Worm (Caenorhabditis elegans): ENCODE results near the gene W08F4.1.

Gene W08F4.1

DNA sequence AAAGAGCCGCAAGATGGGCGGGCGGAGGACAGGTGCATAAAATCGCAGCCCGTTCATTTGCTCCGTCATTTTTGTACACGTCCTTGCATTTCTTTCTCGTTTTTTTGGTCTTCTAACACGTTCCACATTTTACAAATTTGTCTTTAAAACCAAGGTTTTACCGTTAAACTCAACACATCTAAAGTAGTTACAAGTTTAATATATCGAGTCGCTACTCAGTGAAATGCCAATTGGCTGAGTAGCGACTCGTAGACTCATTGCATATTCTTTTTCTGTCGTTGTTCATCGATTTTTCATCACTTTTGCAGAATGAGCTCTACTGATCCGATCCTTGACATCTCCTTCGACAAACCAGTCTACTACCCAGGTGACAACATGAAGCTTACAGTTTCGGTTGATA, 33.9 kb downstream of the W08F4.1 start, which contains the start of gene arrd-1:
Gene arrd-1 (plus strand): TSS at position 301 of the 400 bp plus-strand sequence.
- TF ChIP-seq zip-8 (tag; optimal IDR thresholded peaks at IDR 0.05) (no peak), lsy-2 (tag; optimal IDR thresholded peaks at IDR 0.05) (no peak), sptf-1 (tag; optimal IDR thresholded peaks at IDR 0.05) (no peak), unc-39 (tag; optimal IDR thresholded peaks at IDR 0.05) (no peak), mls-2 (tag; optimal IDR thresholded peaks at IDR 0.05) (no peak)

- TF ChIP-seq ham-2 (GFP tag; optimal IDR thresholded peaks at IDR 0.05) (no peak), cnd-1 (tag; optimal IDR thresholded peaks at IDR 0.05) (no peak), nhr-76 (tag; optimal IDR thresholded peaks at IDR 0.05) (no peak), hlh-1 (tag; optimal IDR thresholded peaks at IDR 0.05) (no peak), unc-120 (tag; optimal IDR thresholded peaks at IDR 0.05; ENCODE audit: poor library complexity, severe bottlenecking) (no peak), M03D4.4 (tag; optimal IDR thresholded peaks at IDR 0.05) (no peak), nhr-2 (tag; optimal IDR thresholded peaks at IDR 0.05) (no peak), ceh-83 (GFP tag; optimal IDR thresholded peaks at IDR 0.05) (no peak), elt-3 (tag; optimal IDR thresholded peaks at IDR 0.05) (no peak), lin-13 (tag; optimal IDR thresholded peaks at IDR 0.05) (no peak), nhr-237 (tag; optimal IDR thresholded peaks at IDR 0.05) (no peak), mab-5 (tag; optimal IDR thresholded peaks at IDR 0.05) (no peak), tbx-8 (GFP tag; optimal IDR thresholded peaks at IDR 0.05) (no peak), bed-3 (GFP tag; optimal IDR thresholded peaks at IDR 0.05) (no peak), unc-62 (GFP tag; optimal IDR thresholded peaks at IDR 0.05) (no peak), sptf-1 (tag; optimal IDR thresholded peaks at IDR 0.05) (no peak), mls-2 (tag; optimal IDR thresholded peaks at IDR 0.05) (no peak), lin-32 (GFP tag; optimal IDR thresholded peaks at IDR 0.05) (no peak), nhr-12 (tag; optimal IDR thresholded peaks at IDR 0.05) (no peak), mep-1 (tag; optimal IDR thresholded peaks at IDR 0.05) (no peak)
Measured at ce11 chrII:627913-628312, 34.6 kb downstream of the W08F4.1 start.

DNA sequence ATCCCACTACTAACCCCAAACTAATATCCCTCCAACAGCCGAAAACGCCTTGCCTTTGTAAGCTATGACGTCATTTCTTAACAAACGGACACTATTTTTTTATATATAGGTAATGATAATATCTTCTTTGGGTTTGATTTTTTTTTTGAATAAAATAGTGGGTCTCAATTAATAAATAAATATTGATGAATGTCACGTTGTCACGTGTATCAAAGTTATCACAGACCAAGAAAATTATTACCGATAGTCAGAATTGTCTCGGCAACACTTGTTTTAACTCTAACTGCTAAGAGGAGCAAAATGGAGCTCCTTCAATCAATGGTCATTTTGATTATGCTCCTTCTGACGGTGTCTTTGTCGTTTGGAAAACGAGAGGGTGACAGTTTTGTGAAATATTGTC, 40.7 kb downstream of the W08F4.1 start, which contains the start of gene T04B8.1:
Gene T04B8.1 (plus strand): TSS at position 301 of the 400 bp plus-strand sequence.
- TF ChIP-seq lin-13 (tag; optimal IDR thresholded peaks at IDR 0.05), result no peak
- no peak for TF ChIP-seq unc-62 (GFP tag; optimal IDR thresholded peaks at IDR 0.05)
- TF ChIP-seq ceh-39 (tag; optimal IDR thresholded peaks at IDR 0.05), result no peak
- no peak for TF ChIP-seq mep-1 (tag; optimal IDR thresholded peaks at IDR 0.05)
- TF ChIP-seq lin-32 (GFP tag; optimal IDR thresholded peaks at IDR 0.05), result no peak
- TF ChIP-seq elt-3 (tag; optimal IDR thresholded peaks at IDR 0.05), result no peak
- no peak for TF ChIP-seq mls-2 (tag; optimal IDR thresholded peaks at IDR 0.05)
- TF ChIP-seq ztf-11 (tag; optimal IDR thresholded peaks at IDR 0.05), result no peak
- TF ChIP-seq unc-39 (tag; optimal IDR thresholded peaks at IDR 0.05), result no peak
- no peak for TF ChIP-seq tbx-8 (GFP tag; optimal IDR thresholded peaks at IDR 0.05)
- no peak for TF ChIP-seq elt-1 (tag; optimal IDR thresholded peaks at IDR 0.05; ENCODE audit: borderline replicate concordance, insufficient read depth)

DNA sequence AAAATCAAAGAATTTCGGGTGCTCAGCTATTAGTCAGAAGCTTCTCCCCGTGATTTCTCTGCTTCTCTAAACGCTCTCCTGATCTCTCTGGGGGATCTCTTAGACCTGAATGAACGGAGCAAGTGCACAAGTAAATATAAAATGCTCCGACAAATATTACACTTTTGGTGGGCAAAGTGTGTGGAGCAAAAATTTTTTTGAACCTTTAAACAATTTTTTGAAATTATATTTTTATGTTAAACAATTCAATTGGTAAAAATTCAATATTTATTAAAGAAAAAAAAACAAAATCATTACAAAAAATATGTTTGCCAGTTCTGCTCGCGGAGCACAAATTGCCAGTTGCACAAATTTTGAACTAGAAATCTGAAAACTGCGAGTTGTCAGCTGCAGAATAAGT, 46.1 kb downstream of the W08F4.1 start, which contains the start of gene K07E8.6:
Gene K07E8.6 (minus strand): TSS at position 101 of the 400 bp plus-strand sequence.
- TF ChIP-seq hlh-1 (tag; optimal IDR thresholded peaks at IDR 0.05) (no peak), sem-2 (GFP tag; optimal IDR thresholded peaks at IDR 0.05) (no peak), mls-2 (tag; optimal IDR thresholded peaks at IDR 0.05) (no peak), lin-13 (tag; optimal IDR thresholded peaks at IDR 0.05) (no peak), nhr-237 (tag; optimal IDR thresholded peaks at IDR 0.05) (no peak), elt-3 (tag; optimal IDR thresholded peaks at IDR 0.05) (no peak), flh-1 (GFP tag; optimal IDR thresholded peaks at IDR 0.05) (no peak), pha-4 (tag; optimal IDR thresholded peaks at IDR 0.05) (no peak), drap-1 (GFP tag; optimal IDR thresholded peaks at IDR 0.05) (no peak), elt-1 (tag; optimal IDR thresholded peaks at IDR 0.05; ENCODE audit: borderline replicate concordance, insufficient read depth) (no peak)

All from whole organism, mixed stage, embryonic.